Worm (Caenorhabditis elegans): ENCODE results near the gene K06A9.2.

The K06A9.2 gene

DNA sequence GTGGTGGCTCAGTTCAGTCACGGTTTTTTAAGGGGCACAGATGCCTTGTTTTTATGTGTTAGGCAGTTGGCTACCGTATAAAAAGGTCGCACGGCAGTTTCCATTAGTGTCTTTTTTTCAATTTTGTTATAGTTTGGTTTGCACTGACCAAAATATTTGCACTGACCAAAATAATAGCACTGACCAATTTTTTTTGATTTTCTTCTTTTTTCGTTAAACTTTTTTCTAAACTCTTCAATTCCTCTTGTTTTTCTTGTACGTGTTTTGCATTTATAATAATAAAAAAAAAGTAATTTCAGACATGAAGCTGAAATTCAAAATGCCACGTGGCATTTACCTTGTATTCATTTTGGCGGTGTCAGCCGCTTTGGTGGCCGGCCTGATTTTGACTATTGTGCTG lies 32.2 kb downstream of the K06A9.2 start, which contains the start of gene H02F09.3:
Gene H02F09.3, plus strand, starts transcription at position 301 of the 400 bp plus-strand sequence.
- no peak for TF ChIP-seq unc-62 (GFP tag; optimal IDR thresholded peaks at IDR 0.05)
- TF ChIP-seq nhr-237 (tag; optimal IDR thresholded peaks at IDR 0.05): no peak
- no peak for TF ChIP-seq pha-4 (tag; optimal IDR thresholded peaks at IDR 0.05)
- no peak for TF ChIP-seq mls-2 (tag; optimal IDR thresholded peaks at IDR 0.05)
- TF ChIP-seq elt-1 (tag; optimal IDR thresholded peaks at IDR 0.05; ENCODE audit: borderline replicate concordance, insufficient read depth): no peak

DNA sequence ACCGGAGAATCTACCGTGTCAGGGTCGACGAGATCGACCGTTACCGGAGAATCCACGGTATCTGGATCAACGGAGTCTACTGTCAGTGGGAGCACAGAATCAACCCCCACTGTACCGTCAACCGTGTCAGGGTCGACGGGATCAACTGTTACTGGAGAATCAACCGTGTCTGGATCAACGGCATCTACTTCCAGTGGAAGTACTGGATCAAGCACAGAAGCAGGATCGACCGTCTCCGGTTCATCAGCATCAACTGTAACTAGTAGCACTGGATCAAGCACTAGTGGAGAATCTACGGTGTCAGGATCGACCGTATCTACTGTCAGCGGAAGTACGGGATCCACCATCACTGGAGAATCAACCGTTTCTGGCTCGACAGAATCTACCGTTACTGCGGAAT lies 35.8 kb downstream of the K06A9.2 start, which contains the start of gene H02F09.2:
Gene H02F09.2, plus strand, starts transcription at position 301 of the 400 bp plus-strand sequence.
- TF ChIP-seq M03D4.4 (tag; optimal IDR thresholded peaks at IDR 0.05): no peak
- TF ChIP-seq nhr-28 (tag; optimal IDR thresholded peaks at IDR 0.05): no peak

DNA sequence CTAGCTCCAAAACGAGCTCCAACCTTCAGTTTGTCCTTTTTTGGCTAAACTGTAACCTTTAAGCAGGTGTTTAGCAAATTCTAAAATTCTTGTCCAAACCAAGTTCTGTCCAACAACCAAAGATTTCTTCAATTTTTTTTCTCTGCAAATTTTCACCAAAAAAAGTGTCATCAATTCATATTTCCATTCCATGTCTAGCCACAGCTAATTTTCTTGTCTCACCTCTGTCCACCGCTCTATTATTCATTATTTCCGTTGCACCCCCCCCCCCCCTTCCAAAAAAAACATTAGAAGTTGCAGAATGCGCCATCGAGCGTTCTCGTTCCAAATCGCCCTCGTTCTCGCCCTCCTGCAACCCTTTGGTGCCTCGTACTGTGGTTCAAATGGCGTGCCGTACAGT lies 40.2 kb downstream of the K06A9.2 start, which contains the start of gene wrt-9:
Gene wrt-9, plus strand, starts transcription at position 301 of the 400 bp plus-strand sequence.
- TF ChIP-seq M03D4.4 (tag; optimal IDR thresholded peaks at IDR 0.05) (no peak), drap-1 (GFP tag; optimal IDR thresholded peaks at IDR 0.05) (no peak), ceh-43 (GFP tag; optimal IDR thresholded peaks at IDR 0.05) (no peak), nhr-2 (tag; optimal IDR thresholded peaks at IDR 0.05) (no peak), ceh-83 (GFP tag; optimal IDR thresholded peaks at IDR 0.05) (no peak), hlh-1 (tag; optimal IDR thresholded peaks at IDR 0.05) (no peak), snpc-4 (tag; optimal IDR thresholded peaks at IDR 0.05) (no peak), unc-62 (GFP tag; optimal IDR thresholded peaks at IDR 0.05) (no peak), bed-3 (GFP tag; optimal IDR thresholded peaks at IDR 0.05) (no peak), sem-2 (GFP tag; optimal IDR thresholded peaks at IDR 0.05) (no peak), sptf-1 (tag; optimal IDR thresholded peaks at IDR 0.05) (no peak), blmp-1 (tag; optimal IDR thresholded peaks at IDR 0.05) (no peak), elt-3 (tag; optimal IDR thresholded peaks at IDR 0.05) (no peak)

DNA sequence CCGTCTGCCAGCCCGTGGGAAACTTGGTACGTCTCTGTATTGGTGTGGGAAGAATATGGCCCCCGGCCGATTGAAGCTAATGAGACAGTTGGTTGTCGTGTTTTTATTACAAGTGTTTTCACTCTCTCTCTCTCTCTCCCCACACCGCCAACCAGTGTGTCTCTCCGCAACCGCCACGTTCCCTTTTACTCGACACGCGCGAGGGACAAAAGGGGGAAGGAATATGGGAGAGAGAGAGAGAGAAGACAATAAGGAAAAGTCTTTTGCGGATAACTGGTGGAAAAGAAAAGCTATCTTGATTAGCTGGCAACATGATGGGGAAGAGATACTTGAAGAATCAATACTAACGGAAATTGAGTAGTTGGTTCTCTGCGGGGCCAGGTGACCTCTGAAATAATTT lies 42.5 kb downstream of the K06A9.2 start:
- TF ChIP-seq tbx-8 (GFP tag; optimal IDR thresholded peaks at IDR 0.05): no peak
- TF ChIP-seq nhr-2 (tag; optimal IDR thresholded peaks at IDR 0.05): no peak
- no peak for TF ChIP-seq elt-3 (tag; optimal IDR thresholded peaks at IDR 0.05)
- peak; percentile 33 for TF ChIP-seq hlh-1 (tag; optimal IDR thresholded peaks at IDR 0.05)
- no peak for TF ChIP-seq ceh-83 (GFP tag; optimal IDR thresholded peaks at IDR 0.05)
- no peak for TF ChIP-seq ceh-39 (tag; optimal IDR thresholded peaks at IDR 0.05)
- no peak for TF ChIP-seq lin-32 (GFP tag; optimal IDR thresholded peaks at IDR 0.05)
- TF ChIP-seq nhr-237 (tag; optimal IDR thresholded peaks at IDR 0.05): no peak
- no peak for TF ChIP-seq nhr-28 (tag; optimal IDR thresholded peaks at IDR 0.05)
- peak; percentile 15 for TF ChIP-seq M03D4.4 (tag; optimal IDR thresholded peaks at IDR 0.05)
- no peak for TF ChIP-seq flh-1 (GFP tag; optimal IDR thresholded peaks at IDR 0.05)
- TF ChIP-seq nhr-76 (tag; optimal IDR thresholded peaks at IDR 0.05): no peak
- TF ChIP-seq unc-39 (tag; optimal IDR thresholded peaks at IDR 0.05): no peak
- TF ChIP-seq ces-1 (GFP tag; optimal IDR thresholded peaks at IDR 0.05): no peak
- peak; percentile 39 for TF ChIP-seq mls-2 (tag; optimal IDR thresholded peaks at IDR 0.05)
- TF ChIP-seq zip-8 (tag; optimal IDR thresholded peaks at IDR 0.05): no peak
- peak; percentile 72 for TF ChIP-seq blmp-1 (tag; optimal IDR thresholded peaks at IDR 0.05)
- no peak for TF ChIP-seq mep-1 (tag; optimal IDR thresholded peaks at IDR 0.05)
- TF ChIP-seq drap-1 (GFP tag; optimal IDR thresholded peaks at IDR 0.05): no peak
- no peak for TF ChIP-seq cnd-1 (tag; optimal IDR thresholded peaks at IDR 0.05)
- TF ChIP-seq elt-1 (tag; optimal IDR thresholded peaks at IDR 0.05; ENCODE audit: borderline replicate concordance, insufficient read depth): no peak
- TF ChIP-seq bed-3 (GFP tag; optimal IDR thresholded peaks at IDR 0.05): no peak
- no peak for TF ChIP-seq sem-2 (GFP tag; optimal IDR thresholded peaks at IDR 0.05)
- TF ChIP-seq ceh-43 (GFP tag; optimal IDR thresholded peaks at IDR 0.05): peak; percentile 19
- TF ChIP-seq lsy-2 (tag; optimal IDR thresholded peaks at IDR 0.05): no peak
- TF ChIP-seq ham-2 (GFP tag; optimal IDR thresholded peaks at IDR 0.05): peak; percentile 77
- TF ChIP-seq snpc-4 (tag; optimal IDR thresholded peaks at IDR 0.05): no peak
- no peak for TF ChIP-seq pha-4 (tag; optimal IDR thresholded peaks at IDR 0.05)
- peak; percentile 47 for TF ChIP-seq unc-120 (tag; optimal IDR thresholded peaks at IDR 0.05; ENCODE audit: poor library complexity, severe bottlenecking)
- no peak for TF ChIP-seq mab-5 (tag; optimal IDR thresholded peaks at IDR 0.05)
- no peak for TF ChIP-seq ztf-11 (tag; optimal IDR thresholded peaks at IDR 0.05)
- TF ChIP-seq unc-62 (GFP tag; optimal IDR thresholded peaks at IDR 0.05): no peak
- no peak for TF ChIP-seq nhr-12 (tag; optimal IDR thresholded peaks at IDR 0.05)
- TF ChIP-seq sptf-1 (tag; optimal IDR thresholded peaks at IDR 0.05): peak; percentile 54
- no peak for TF ChIP-seq lin-13 (tag; optimal IDR thresholded peaks at IDR 0.05)

Data from whole organism, mixed stage, embryonic.